Fruit fly (Drosophila melanogaster): ENCODE results near the gene Gr61a.

Gr61a gene

dm6 chr3L:820332-820731 lies 20.9 kb upstream of the Gr61a start:
- TF ChIP-seq insv (optimal IDR thresholded peaks at IDR 0.05) (no peak), h (optimal IDR thresholded peaks at IDR 0.05) (no peak), ttk (optimal IDR thresholded peaks at IDR 0.05) (no peak), psq (optimal IDR thresholded peaks at IDR 0.05) (no peak), Sin3A (optimal IDR thresholded peaks at IDR 0.05) (no peak), Myc (optimal IDR thresholded peaks at IDR 0.05) (no peak)

dm6 chr3L:820975-821598 lies 20.2 kb upstream of the Gr61a start:
- no peak for TF ChIP-seq Myc (optimal IDR thresholded peaks at IDR 0.05)
- TF ChIP-seq insv (optimal IDR thresholded peaks at IDR 0.05): no peak
- TF ChIP-seq psq (optimal IDR thresholded peaks at IDR 0.05): no peak

dm6 chr3L:821951-822350 lies 19.3 kb upstream of the Gr61a start:
- no peak for TF ChIP-seq Myc (optimal IDR thresholded peaks at IDR 0.05)
- TF ChIP-seq ttk (optimal IDR thresholded peaks at IDR 0.05): no peak
- TF ChIP-seq Sin3A (optimal IDR thresholded peaks at IDR 0.05): no peak
- TF ChIP-seq h (optimal IDR thresholded peaks at IDR 0.05): no peak
- TF ChIP-seq psq (optimal IDR thresholded peaks at IDR 0.05): no peak
- no peak for TF ChIP-seq insv (optimal IDR thresholded peaks at IDR 0.05)

dm6 chr3L:822619-823018 lies 18.6 kb upstream of the Gr61a start:
- TF ChIP-seq Myc (optimal IDR thresholded peaks at IDR 0.05): no peak
- TF ChIP-seq h (optimal IDR thresholded peaks at IDR 0.05): no peak
- TF ChIP-seq Sin3A (optimal IDR thresholded peaks at IDR 0.05): no peak
- TF ChIP-seq insv (optimal IDR thresholded peaks at IDR 0.05): no peak
- TF ChIP-seq ttk (optimal IDR thresholded peaks at IDR 0.05): no peak
- TF ChIP-seq psq (optimal IDR thresholded peaks at IDR 0.05): no peak

dm6 chr3L:823597-823996 lies 17.7 kb upstream of the Gr61a start:
- TF ChIP-seq ttk (optimal IDR thresholded peaks at IDR 0.05) (no peak), Sin3A (optimal IDR thresholded peaks at IDR 0.05) (no peak)

- no peak for TF ChIP-seq insv (optimal IDR thresholded peaks at IDR 0.05)
- no peak for TF ChIP-seq h (optimal IDR thresholded peaks at IDR 0.05)
- TF ChIP-seq ttk (optimal IDR thresholded peaks at IDR 0.05): no peak
- no peak for TF ChIP-seq psq (optimal IDR thresholded peaks at IDR 0.05)
- no peak for TF ChIP-seq Sin3A (optimal IDR thresholded peaks at IDR 0.05)
These were observed 16.8 kb upstream of the Gr61a start for dm6 chr3L:824444-824843.

- TF ChIP-seq Sin3A (optimal IDR thresholded peaks at IDR 0.05) (no peak), psq (optimal IDR thresholded peaks at IDR 0.05) (no peak), h (optimal IDR thresholded peaks at IDR 0.05) (no peak), Myc (optimal IDR thresholded peaks at IDR 0.05) (no peak), insv (optimal IDR thresholded peaks at IDR 0.05) (no peak), ttk (optimal IDR thresholded peaks at IDR 0.05) (no peak)
These were observed 8.1 kb upstream of the Gr61a start, which contains the start of gene Sf3b3 for dm6 chr3L:832897-833857. Gene Sf3b3 (minus strand): TSS chr3L:833385.

dm6 chr3L:833878-834277 lies 7.4 kb upstream of the Gr61a start, which contains the start of gene CG42553:
Gene CG42553 (plus strand): TSS chr3L:834093.
- TF ChIP-seq ttk (optimal IDR thresholded peaks at IDR 0.05) (no peak), psq (optimal IDR thresholded peaks at IDR 0.05) (no peak), h (optimal IDR thresholded peaks at IDR 0.05) (no peak), Sin3A (optimal IDR thresholded peaks at IDR 0.05) (no peak), insv (optimal IDR thresholded peaks at IDR 0.05) (no peak), Myc (optimal IDR thresholded peaks at IDR 0.05) (no peak)

dm6 chr3L:835455-836034 lies 5.7 kb upstream of the Gr61a start, which contains the start of gene CG42554:
Gene CG42554 (plus strand): TSS chr3L:835683.
- TF ChIP-seq insv (optimal IDR thresholded peaks at IDR 0.05): no peak
- no peak for TF ChIP-seq ttk (optimal IDR thresholded peaks at IDR 0.05)
- no peak for TF ChIP-seq Myc (optimal IDR thresholded peaks at IDR 0.05)
- TF ChIP-seq psq (optimal IDR thresholded peaks at IDR 0.05): no peak
- no peak for TF ChIP-seq Sin3A (optimal IDR thresholded peaks at IDR 0.05)

- TF ChIP-seq Sin3A (optimal IDR thresholded peaks at IDR 0.05) (no peak), h (optimal IDR thresholded peaks at IDR 0.05) (peak; percentile 13), insv (optimal IDR thresholded peaks at IDR 0.05) (no peak)
These were observed 3.6 kb upstream of the Gr61a start, which contains the start of the genes CG13901 and CG13887 for dm6 chr3L:837552-838187. Gene CG13901 (minus strand): TSS chr3L:837821. Gene CG13887 (plus strand): TSS chr3L:837861.

dm6 chr3L:843626-844025 lies 2.4 kb downstream of the Gr61a start, which contains the start of gene Cep290:
Gene Cep290 (plus strand): TSS chr3L:843926.
- no peak for TF ChIP-seq psq (optimal IDR thresholded peaks at IDR 0.05)
- no peak for TF ChIP-seq Myc (optimal IDR thresholded peaks at IDR 0.05)
- TF ChIP-seq ttk (optimal IDR thresholded peaks at IDR 0.05): no peak
- TF ChIP-seq h (optimal IDR thresholded peaks at IDR 0.05): no peak
- TF ChIP-seq insv (optimal IDR thresholded peaks at IDR 0.05): no peak

dm6 chr3L:851061-851460 lies 9.8 kb downstream of the Gr61a start, which contains the start of gene Dci:
Gene Dci (plus strand): TSS chr3L:851346.
- TF ChIP-seq Sin3A (optimal IDR thresholded peaks at IDR 0.05) (no peak), insv (optimal IDR thresholded peaks at IDR 0.05) (no peak), psq (optimal IDR thresholded peaks at IDR 0.05) (no peak), h (optimal IDR thresholded peaks at IDR 0.05) (no peak), Myc (optimal IDR thresholded peaks at IDR 0.05) (no peak), ttk (optimal IDR thresholded peaks at IDR 0.05) (no peak)
